Worm (Caenorhabditis elegans) whole organism, early embryonic: ENCODE results near the gene faah-2.

ENCODE experiments used
- B0310.2 ChIP-seq: sonication (generic microtip); optimal IDR thresholded peaks from 2 replicates; lab custom pipeline; 2016; ENCODE audit warnings: mild to moderate bottlenecking, missing genetic modification characterization, missing compliant biosample characterization
- F13C5.2 ChIP-seq: sonication (generic microtip); optimal IDR thresholded peaks from 2 replicates; lab custom pipeline; 2017; ENCODE audit warnings: mild to moderate bottlenecking, missing genetic modification characterization, inconsistent platforms, missing compliant biosample characterization
- aly-1 ChIP-seq: sonication (generic microtip); optimal IDR thresholded peaks from 2 replicates; lab custom pipeline; 2016; ENCODE audit warnings: missing genetic modification characterization, missing compliant biosample characterization
- ama-1 ChIP-seq: fragments of 150-350 bp; optimal IDR thresholded peaks from 2 replicates; lab custom pipeline; 2014
- ceh-13 ChIP-seq: fragments of 200-800 bp; sonication (Bioruptor generic); optimal IDR thresholded peaks from 2 replicates; lab custom pipeline; 2018; ENCODE audit warnings: mild to moderate bottlenecking, missing genetic modification characterization, missing compliant biosample characterization
- ceh-36 ChIP-seq: sonication (generic microtip); optimal IDR thresholded peaks from 2 replicates; lab custom pipeline; 2016; ENCODE audit warnings: missing genetic modification characterization, inconsistent platforms, missing compliant biosample characterization
- ets-7 ChIP-seq: sonication (generic microtip); optimal IDR thresholded peaks from 2 replicates; lab custom pipeline; 2016; ENCODE audit warnings: missing genotype, missing genetic modification characterization, missing compliant biosample characterization
- flt-1 ChIP-seq: fragments of 200-800 bp; sonication (Bioruptor generic); IDR thresholded peaks from 2 replicates; pipeline ENCODE4 v1.3.6; 2022; ENCODE audit warnings: missing genetic modification characterization, missing compliant biosample characterization
- hmbx-1 ChIP-seq: sonication (generic microtip); optimal IDR thresholded peaks from 2 replicates; lab custom pipeline; 2016; ENCODE audit warnings: mild to moderate bottlenecking, missing genetic modification characterization, missing compliant biosample characterization
- hmg-4 ChIP-seq: fragments of 200-800 bp; sonication (Bioruptor generic); optimal IDR thresholded peaks from 2 replicates; lab custom pipeline; 2018; ENCODE audit warnings: mild to moderate bottlenecking, missing genetic modification characterization, missing compliant biosample characterization
- hnd-1 ChIP-seq: sonication (generic microtip); optimal IDR thresholded peaks from 2 replicates; lab custom pipeline; 2016; ENCODE audit warnings: missing genetic modification characterization, missing compliant biosample characterization
- pes-1 ChIP-seq: fragments of 200-800 bp; sonication (Bioruptor generic); IDR thresholded peaks from 2 replicates; pipeline ENCODE4 v1.3.6; 2022; ENCODE audit warnings: missing genetic modification reagents, missing genetic modification characterization, missing compliant biosample characterization
- scrt-1 ChIP-seq: fragments of 200-800 bp; sonication (Bioruptor generic); IDR thresholded peaks from 2 replicates; pipeline ENCODE4 v1.3.6; 2022; ENCODE audit warnings: missing genetic modification characterization, missing compliant biosample characterization
- sea-1 ChIP-seq: fragments of 200-800 bp; sonication (Bioruptor generic); conservative IDR thresholded peaks from 2 replicates; pipeline ENCODE4 v1.3.6; 2022; ENCODE audit warnings: missing genetic modification characterization, missing compliant biosample characterization
- tbx-11 ChIP-seq: fragments of 200-800 bp; sonication (Bioruptor generic); IDR thresholded peaks from 2 replicates; pipeline ENCODE4 v1.3.6; 2022; ENCODE audit warnings: missing genetic modification characterization, missing compliant biosample characterization
- tbx-37 ChIP-seq: fragments of 200-800 bp; sonication (Bioruptor generic); conservative IDR thresholded peaks from 2 replicates; pipeline ENCODE4 v1.3.6; 2022; ENCODE audit warnings: missing genetic modification reagents, missing genetic modification characterization, missing compliant biosample characterization
- tra-4 ChIP-seq: sonication (generic microtip); optimal IDR thresholded peaks from 2 replicates; lab custom pipeline; 2017; ENCODE audit warnings: missing genetic modification characterization, missing compliant biosample characterization

The faah-2 gene

DNA sequence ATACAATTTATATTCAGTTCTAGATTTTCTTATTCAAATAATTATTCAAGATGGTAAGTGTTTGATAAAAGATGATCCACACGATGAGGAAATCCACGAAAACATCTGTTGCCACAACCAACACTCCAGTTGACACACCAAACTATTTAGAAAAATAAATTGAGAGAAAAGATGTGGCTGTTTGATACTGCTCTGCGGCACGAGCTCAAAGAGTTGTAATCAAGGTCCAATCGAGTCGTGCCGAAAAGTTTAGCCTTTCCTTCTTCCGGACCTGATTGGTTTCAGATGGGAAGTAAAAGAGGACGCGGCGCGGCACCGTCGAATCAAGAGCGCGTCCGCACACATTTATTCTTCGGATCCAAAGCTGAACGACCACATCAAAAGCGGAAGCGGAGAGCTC lies 15.7 kb upstream of the faah-2 start:
- TF ChIP-seq aly-1 (tag; lab: Kevin White, UChicago) (no peak), pes-1 (no peak), flt-1 (GFP tag; lab: Robert Waterston, UW) (no peak), ceh-36 (no peak), hmg-4 (GFP tag; lab: Kevin White, UChicago) (no peak), ets-7 (tag; lab: Kevin White, UChicago) (no peak), F13C5.2 (tag; lab: Kevin White, UChicago) (no peak), sea-1 (GFP tag; lab: Robert Waterston, UW) (no peak), tbx-37 (GFP tag; lab: Robert Waterston, UW) (no peak), ama-1 (lab: Kevin White, UChicago) (no peak), hmbx-1 (tag; lab: Kevin White, UChicago) (no peak), B0310.2 (tag; lab: Kevin White, UChicago) (no peak), scrt-1 (GFP tag; lab: Robert Waterston, UW) (no peak), tra-4 (tag; lab: Kevin White, UChicago) (no peak)

DNA sequence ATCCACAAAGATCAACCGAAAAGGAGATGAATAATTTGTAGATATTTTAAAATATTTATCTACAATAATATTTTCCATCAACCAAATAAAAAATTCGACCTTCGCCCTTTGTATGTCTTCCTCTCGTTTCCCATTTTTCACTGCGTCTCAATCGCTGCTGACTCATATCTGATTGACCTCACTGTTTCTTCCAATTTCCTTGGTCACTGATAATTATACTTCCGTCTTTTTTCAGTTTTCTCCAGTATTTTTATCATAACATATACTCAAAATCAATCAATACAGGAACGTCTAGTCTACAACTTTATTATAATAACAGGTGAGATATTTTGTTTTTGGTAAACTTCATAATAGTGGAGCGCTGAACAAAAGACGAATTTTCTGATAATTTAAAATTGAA lies 13.3 kb upstream of the faah-2 start, which contains the start of gene pmk-3:
Gene pmk-3 (plus strand): TSS at position 236 of the 400 bp plus-strand sequence.
- TF ChIP-seq hmg-4 (GFP tag; lab: Kevin White, UChicago): no peak
- TF ChIP-seq ceh-36: no peak
- TF ChIP-seq pes-1: no peak
- TF ChIP-seq B0310.2 (tag; lab: Kevin White, UChicago): no peak
- TF ChIP-seq ets-7 (tag; lab: Kevin White, UChicago): no peak
- no peak for TF ChIP-seq ceh-13 (GFP tag; lab: Kevin White, UChicago)
- no peak for TF ChIP-seq hmbx-1 (tag; lab: Kevin White, UChicago)
- TF ChIP-seq aly-1 (tag; lab: Kevin White, UChicago): no peak
- no peak for TF ChIP-seq ama-1 (lab: Kevin White, UChicago)
- no peak for TF ChIP-seq tbx-37 (GFP tag; lab: Robert Waterston, UW)
- TF ChIP-seq tbx-11: no peak
- TF ChIP-seq F13C5.2 (tag; lab: Kevin White, UChicago): no peak
- no peak for TF ChIP-seq sea-1 (GFP tag; lab: Robert Waterston, UW)
- TF ChIP-seq tra-4 (tag; lab: Kevin White, UChicago): no peak
- TF ChIP-seq scrt-1 (GFP tag; lab: Robert Waterston, UW): no peak
- TF ChIP-seq flt-1 (GFP tag; lab: Robert Waterston, UW): no peak

DNA sequence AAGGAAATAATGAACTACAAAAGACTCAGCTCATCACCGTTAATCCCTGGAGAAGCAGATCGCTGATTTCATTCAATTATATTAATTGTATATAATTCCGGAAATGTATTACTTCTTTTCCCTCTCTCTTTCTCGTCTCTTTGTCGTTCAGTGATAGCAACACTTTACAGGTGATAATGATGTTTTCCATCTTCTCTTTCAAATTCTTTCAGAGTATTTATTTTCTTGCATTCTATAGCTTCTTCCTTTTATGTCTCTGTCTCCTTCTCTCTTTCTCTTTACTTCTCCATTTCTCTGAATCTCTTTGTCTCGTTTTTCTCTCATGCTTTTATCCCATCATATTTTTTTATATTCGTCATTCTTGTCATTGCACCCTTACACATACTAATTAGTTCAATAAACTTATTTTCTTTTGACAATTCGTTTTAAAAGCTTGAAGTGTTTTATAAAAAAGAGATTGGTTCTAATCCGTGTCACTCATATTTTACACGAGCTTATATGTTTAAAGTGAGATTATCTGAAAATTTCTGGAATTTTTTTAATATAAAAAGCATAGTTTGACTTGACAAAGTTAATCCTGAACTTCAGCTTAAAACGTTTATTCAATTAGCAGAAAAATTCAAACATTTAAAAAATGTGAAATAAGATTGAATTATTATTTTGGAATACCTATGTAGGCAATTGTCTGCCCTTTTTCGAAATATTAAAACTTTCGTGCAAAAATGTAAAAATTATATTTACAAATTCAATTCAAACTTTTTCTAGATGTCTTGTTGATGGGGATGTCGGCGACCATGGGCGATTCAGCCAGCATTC lies 9.3 kb upstream of the faah-2 start, which contains the start of gene pmk-2:
Gene pmk-2 (plus strand): TSS at position 766 of the 816 bp plus-strand sequence.
- TF ChIP-seq F13C5.2 (tag; lab: Kevin White, UChicago) (no peak), ama-1 (lab: Kevin White, UChicago) (no peak), sea-1 (GFP tag; lab: Robert Waterston, UW) (no peak), scrt-1 (GFP tag; lab: Robert Waterston, UW) (no peak), ceh-13 (GFP tag; lab: Kevin White, UChicago) (no peak), tbx-37 (GFP tag; lab: Robert Waterston, UW) (no peak), hnd-1 (tag; lab: Kevin White, UChicago) (no peak), B0310.2 (tag; lab: Kevin White, UChicago) (no peak), hmg-4 (GFP tag; lab: Kevin White, UChicago) (no peak), hmbx-1 (tag; lab: Kevin White, UChicago) (no peak), aly-1 (tag; lab: Kevin White, UChicago) (no peak), tra-4 (tag; lab: Kevin White, UChicago) (no peak), ceh-36 (no peak), ets-7 (tag; lab: Kevin White, UChicago) (no peak), flt-1 (GFP tag; lab: Robert Waterston, UW) (no peak), tbx-11 (no peak), pes-1 (no peak)

DNA sequence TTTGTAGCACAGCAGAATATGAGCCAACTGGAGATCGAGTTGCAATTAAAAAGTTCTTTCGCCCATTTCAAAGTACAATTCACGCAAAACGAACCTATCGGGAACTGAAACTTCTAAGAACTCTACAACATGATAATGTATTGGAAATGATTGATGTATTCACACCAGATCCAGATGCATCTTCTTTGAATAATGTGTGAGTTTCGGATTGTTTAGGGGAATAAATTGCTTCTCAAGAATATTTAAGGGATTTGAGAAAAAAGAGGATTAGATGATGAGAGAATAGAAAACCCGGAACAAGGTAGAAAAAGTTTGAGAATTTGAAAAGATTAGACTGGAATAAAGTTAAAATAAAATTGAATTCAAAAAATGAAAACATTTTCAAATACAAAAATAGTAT lies 7.9 kb upstream of the faah-2 start:
- TF ChIP-seq flt-1 (GFP tag; lab: Robert Waterston, UW) (no peak), hmbx-1 (tag; lab: Kevin White, UChicago) (no peak), hmg-4 (GFP tag; lab: Kevin White, UChicago) (no peak), ama-1 (lab: Kevin White, UChicago) (no peak), tra-4 (tag; lab: Kevin White, UChicago) (no peak), aly-1 (tag; lab: Kevin White, UChicago) (no peak), B0310.2 (tag; lab: Kevin White, UChicago) (no peak), hnd-1 (tag; lab: Kevin White, UChicago) (no peak), F13C5.2 (tag; lab: Kevin White, UChicago) (no peak), ceh-36 (no peak), tbx-11 (no peak), sea-1 (GFP tag; lab: Robert Waterston, UW) (no peak), ets-7 (tag; lab: Kevin White, UChicago) (no peak), ceh-13 (GFP tag; lab: Kevin White, UChicago) (no peak), pes-1 (no peak), scrt-1 (GFP tag; lab: Robert Waterston, UW) (no peak)

ce11 chrIV:8146283-8146682 lies 6.0 kb upstream of the faah-2 start:
- TF ChIP-seq pes-1 (no peak), sea-1 (GFP tag; lab: Robert Waterston, UW) (no peak), flt-1 (GFP tag; lab: Robert Waterston, UW) (no peak), tbx-37 (GFP tag; lab: Robert Waterston, UW) (no peak), ceh-36 (no peak), hnd-1 (tag; lab: Kevin White, UChicago) (no peak), ets-7 (tag; lab: Kevin White, UChicago) (no peak), tbx-11 (no peak), aly-1 (tag; lab: Kevin White, UChicago) (no peak), B0310.2 (tag; lab: Kevin White, UChicago) (no peak), ama-1 (lab: Kevin White, UChicago) (no peak), hmg-4 (GFP tag; lab: Kevin White, UChicago) (no peak), scrt-1 (GFP tag; lab: Robert Waterston, UW) (no peak), ceh-13 (GFP tag; lab: Kevin White, UChicago) (no peak)

DNA sequence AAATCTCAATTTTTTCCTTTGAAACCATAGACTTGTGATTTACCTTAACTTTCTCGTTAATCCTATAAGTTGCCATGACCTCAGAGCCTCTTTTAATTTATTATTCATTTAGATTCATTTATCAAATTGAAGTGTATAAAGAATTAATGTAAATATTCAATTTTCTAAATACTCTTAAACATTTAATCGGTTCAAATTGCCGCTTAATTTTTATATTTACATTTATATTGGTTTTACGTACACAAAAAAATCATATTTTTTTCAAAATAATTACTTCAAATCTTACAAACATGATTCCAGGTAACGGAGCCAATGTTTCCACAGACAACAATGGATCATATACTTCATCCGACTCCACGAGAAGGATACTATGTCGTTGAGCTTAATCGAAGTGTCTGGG lies 3.8 kb upstream of the faah-2 start, which contains the start of gene pmk-1:
Gene pmk-1 (plus strand): TSS at position 301 of the 400 bp plus-strand sequence.
- no peak for TF ChIP-seq aly-1 (tag; lab: Kevin White, UChicago)
- no peak for TF ChIP-seq flt-1 (GFP tag; lab: Robert Waterston, UW)
- no peak for TF ChIP-seq ceh-13 (GFP tag; lab: Kevin White, UChicago)
